Fruit fly (Drosophila melanogaster) whole organism, pupa: ENCODE results near the gene sea.

Experiments used
- CG10348 ChIP-seq: fragments of 200-800 bp; sonication (Bioruptor generic); IDR thresholded peaks from 2 replicates; pipeline ENCODE4 v1.3.6; 2022; ENCODE audit warnings: missing biosample characterization, missing genetic modification characterization
- CG14655 ChIP-seq: fragments of 200-800 bp; sonication (Bioruptor generic); optimal IDR thresholded peaks from 3 replicates; lab custom pipeline; 2017; ENCODE audit warnings: mild to moderate bottlenecking, missing biosample characterization, missing genetic modification reagents, missing genetic modification characterization
- CG15710 ChIP-seq: fragments of 200-800 bp; sonication (Bioruptor generic); optimal IDR thresholded peaks from 2 replicates; lab custom pipeline; 2018; ENCODE audit warnings: missing biosample characterization, mild to moderate bottlenecking, missing genetic modification characterization, moderate library complexity
- Pif1B ChIP-seq: fragments of 200-800 bp; sonication (Bioruptor generic); optimal IDR thresholded peaks from 3 replicates; lab custom pipeline; 2016; ENCODE audit warnings: missing biosample characterization, missing genetic modification characterization
- fd96Ca ChIP-seq: fragments of 200-800 bp; sonication (Bioruptor generic); IDR thresholded peaks from 3 replicates; pipeline ENCODE4 v1.3.6; 2022; ENCODE audit warnings: missing biosample characterization, missing genetic modification characterization
- gl ChIP-seq: fragments of 200-800 bp; sonication (Bioruptor generic); optimal IDR thresholded peaks from 2 replicates; lab custom pipeline; 2018; ENCODE audit warnings: missing biosample characterization, mild to moderate bottlenecking, missing genetic modification characterization
- rn ChIP-seq: fragments of 200-800 bp; sonication (Bioruptor generic); IDR thresholded peaks from 2 replicates; pipeline ENCODE4 v1.3.6; 2022; ENCODE audit warnings: missing biosample characterization, missing genetic modification characterization

dm6 chr3R:11615415-11616104 lies 48.7 kb upstream of the sea start:
- no peak for TF ChIP-seq CG15710
- no peak for TF ChIP-seq Pif1B (GFP tag; lab: Kevin White, UChicago)
- no peak for TF ChIP-seq CG10348 (GFP tag; lab: Robert Waterston, UW)
- TF ChIP-seq rn (GFP tag; lab: Robert Waterston, UW): no peak
- no peak for TF ChIP-seq gl (tag; lab: Kevin White, UChicago)
- no peak for TF ChIP-seq CG14655 (GFP tag; lab: Kevin White, UChicago)
- no peak for TF ChIP-seq fd96Ca (GFP tag; lab: Robert Waterston, UW)
